Worm (Caenorhabditis elegans) whole organism, L4 larva: ENCODE data around the gene rpt-4.

Experiments used
- F37D6.2 ChIP-seq: sonication (generic microtip); optimal IDR thresholded peaks from 2 replicates; lab custom pipeline; 2016; ENCODE audit warnings: mild to moderate bottlenecking, missing genetic modification characterization, missing compliant biosample characterization
- F44E2.7 ChIP-seq: fragments of 200-800 bp; sonication (Bioruptor generic); IDR thresholded peaks from 2 replicates; pipeline ENCODE4 v2.1.2; 2022; ENCODE audit warnings: missing genetic modification characterization, missing compliant biosample characterization
- F49E8.2 ChIP-seq: sonication (generic microtip); optimal IDR thresholded peaks from 2 replicates; lab custom pipeline; 2016; ENCODE audit warnings: missing compliant biosample characterization, mild to moderate bottlenecking, missing genetic modification characterization, borderline replicate concordance
- T20F7.1 ChIP-seq: fragments of 200-800 bp; sonication (Bioruptor generic); optimal IDR thresholded peaks from 2 replicates; lab custom pipeline; 2018; ENCODE audit warnings: mild to moderate bottlenecking, missing genetic modification characterization, missing compliant biosample characterization
- T26A8.4 ChIP-seq: fragments of 200-800 bp; sonication (Bioruptor generic); IDR thresholded peaks from 2 replicates; pipeline ENCODE4 v1.3.6; 2022; ENCODE audit warnings: missing genetic modification characterization, missing compliant biosample characterization
- Y105C5A.15 ChIP-seq: fragments of 200-800 bp; sonication (Bioruptor generic); IDR thresholded peaks from 2 replicates; pipeline ENCODE4 v1.3.6; 2022; ENCODE audit warnings: missing genetic modification characterization, missing compliant biosample characterization
- Y5F2A.4 ChIP-seq: fragments of 200-800 bp; sonication (Bioruptor generic); optimal IDR thresholded peaks from 2 replicates; lab custom pipeline; 2018; ENCODE audit warnings: mild to moderate bottlenecking, missing genetic modification characterization, missing compliant biosample characterization
- Y75B8A.6 ChIP-seq: fragments of 200-800 bp; sonication (Bioruptor generic); IDR thresholded peaks from 2 replicates; pipeline ENCODE4 v1.3.6; 2022; ENCODE audit warnings: missing genetic modification reagents, missing genetic modification characterization, missing compliant biosample characterization
- aha-1 ChIP-seq: fragments of 150-350 bp; peaks from one replicate; lab custom pipeline; 2014; ENCODE audit warnings: missing biosample characterization, missing genetic modification characterization
- aly-2 ChIP-seq: sonication (generic microtip); optimal IDR thresholded peaks from 2 replicates; lab custom pipeline; 2018; ENCODE audit warnings: missing biosample characterization, missing genetic modification characterization
- ceh-20 ChIP-seq: fragments of 200-800 bp; sonication (Bioruptor generic); IDR thresholded peaks from 2 replicates; pipeline ENCODE4 v1.3.6; 2022; ENCODE audit warnings: missing genetic modification reagents, missing genetic modification characterization, missing compliant biosample characterization
- ceh-28 ChIP-seq: fragments of 150-350 bp; optimal IDR thresholded peaks from 2 replicates; lab custom pipeline; 2014; ENCODE audit warnings: missing biosample characterization, missing genetic modification reagents, missing genetic modification characterization
- ceh-44 ChIP-seq: fragments of 200-800 bp; sonication (Bioruptor generic); IDR thresholded peaks from 2 replicates; pipeline ENCODE4 v1.3.6; 2022; ENCODE audit warnings: missing genetic modification reagents, missing genetic modification characterization, missing compliant biosample characterization
- ceh-82 ChIP-seq: sonication (generic microtip); optimal IDR thresholded peaks from 2 replicates; lab custom pipeline; 2017; ENCODE audit warnings: missing biosample characterization, missing genetic modification characterization
- cey-2 ChIP-seq: sonication (generic microtip); optimal IDR thresholded peaks from 3 replicates; lab custom pipeline; 2017; ENCODE audit warnings: missing genetic modification characterization, mild to moderate bottlenecking, missing compliant biosample characterization, antibody characterized with exemption, borderline replicate concordance; ENCODE audit not compliant: insufficient read depth
- ctbp-1 ChIP-seq: fragments of 200-800 bp; sonication (Bioruptor generic); IDR thresholded peaks from 2 replicates; pipeline ENCODE4 v1.3.6; 2022; ENCODE audit warnings: missing genetic modification reagents, missing genetic modification characterization, missing compliant biosample characterization
- daf-12 ChIP-seq: fragments of 150-350 bp; optimal IDR thresholded peaks from 2 replicates; lab custom pipeline; 2014; ENCODE audit warnings: missing biosample characterization, missing genetic modification reagents, missing genetic modification characterization
- daf-16 ChIP-seq, 3 experiments: sonication (generic microtip); optimal IDR thresholded peaks; 2 replicates each; lab custom pipeline; 2016 to 2017; ENCODE audit warnings: missing genetic modification characterization in 3 of 3, missing genetic modification reagents in 3 of 3, mild to moderate bottlenecking in 2 of 3, missing compliant biosample characterization in 2 of 3, missing biosample characterization in 1 of 3, moderate library complexity in 1 of 3
- dmd-6 ChIP-seq: fragments of 200-800 bp; sonication (Bioruptor generic); IDR thresholded peaks from 2 replicates; pipeline ENCODE4 v1.3.6; 2022; ENCODE audit warnings: missing genetic modification reagents, missing genetic modification characterization, missing compliant biosample characterization
- dpl-1 ChIP-seq: fragments of 150-350 bp; optimal IDR thresholded peaks from 2 replicates; lab custom pipeline; 2014; ENCODE audit warnings: missing biosample characterization, missing genetic modification reagents, missing genetic modification characterization
- dve-1 ChIP-seq: sonication (generic microtip); optimal IDR thresholded peaks from 2 replicates; lab custom pipeline; 2017; ENCODE audit warnings: antibody characterized with exemption, mild to moderate bottlenecking, missing genetic modification characterization, missing compliant biosample characterization; ENCODE audit not compliant: insufficient read depth
- gei-8 ChIP-seq: fragments of 200-800 bp; sonication (Bioruptor generic); optimal IDR thresholded peaks from 2 replicates; lab custom pipeline; 2018; ENCODE audit warnings: mild to moderate bottlenecking, missing genetic modification characterization, missing compliant biosample characterization
- hlh-11 ChIP-seq: fragments of 200-800 bp; sonication (Bioruptor generic); optimal IDR thresholded peaks from 2 replicates; lab custom pipeline; 2018; ENCODE audit warnings: mild to moderate bottlenecking, missing genetic modification characterization, missing compliant biosample characterization
- hmg-1.1 ChIP-seq: fragments of 200-800 bp; sonication (Bioruptor generic); IDR thresholded peaks from 2 replicates; pipeline ENCODE4 v1.3.6; 2022; ENCODE audit warnings: missing genetic modification reagents, missing genetic modification characterization, missing compliant biosample characterization
- lim-7 ChIP-seq: fragments of 200-800 bp; sonication (Bioruptor generic); IDR thresholded peaks from 2 replicates; pipeline ENCODE4 v1.3.6; 2022; ENCODE audit warnings: missing genetic modification characterization, missing compliant biosample characterization
- lin-13 ChIP-seq: fragments of 150-350 bp; optimal IDR thresholded peaks from 2 replicates; lab custom pipeline; 2014; ENCODE audit warnings: missing biosample characterization, missing genetic modification reagents, missing genetic modification characterization
- lin-15B ChIP-seq: fragments of 150-350 bp; sonication (generic microtip); optimal IDR thresholded peaks from 3 replicates; lab custom pipeline; 2014; ENCODE audit warnings: missing biosample characterization, missing genetic modification characterization
- lin-39 ChIP-seq: fragments of 150-350 bp; optimal IDR thresholded peaks from 2 replicates; lab custom pipeline; 2014; ENCODE audit warnings: missing biosample characterization, missing genetic modification reagents, missing genetic modification characterization
- madf-9 ChIP-seq: fragments of 200-800 bp; sonication (Bioruptor generic); conservative IDR thresholded peaks from 2 replicates; pipeline ENCODE4 v1.3.6; 2022; ENCODE audit warnings: missing genetic modification reagents, missing genetic modification characterization, missing compliant biosample characterization
- mdl-1 ChIP-seq, 2 experiments: fragments of 150-350 bp in 1 of 2; sonication (generic microtip) in 1 of 2; optimal IDR thresholded peaks; 2 replicates each; lab custom pipeline; 2014 to 2017; ENCODE audit warnings: missing biosample characterization in 2 of 2, missing genetic modification characterization in 2 of 2
- mep-1 ChIP-seq: fragments of 150-350 bp; sonication (generic microtip); optimal IDR thresholded peaks from 3 replicates; lab custom pipeline; 2014; ENCODE audit warnings: missing biosample characterization, missing genetic modification characterization
- mes-2 ChIP-seq: sonication (generic microtip); optimal IDR thresholded peaks from 2 replicates; lab custom pipeline; 2016; ENCODE audit warnings: missing genotype, mild to moderate bottlenecking, missing genetic modification characterization, missing compliant biosample characterization; ENCODE audit not compliant: poor library complexity, severe bottlenecking
- mxl-2 ChIP-seq: fragments of 200-800 bp; sonication (Bioruptor generic); conservative IDR thresholded peaks from 2 replicates; pipeline ENCODE4 v1.3.6; 2022; ENCODE audit warnings: missing genetic modification reagents, missing genetic modification characterization, missing compliant biosample characterization
- mxl-3 ChIP-seq: fragments of 200-800 bp; sonication (Bioruptor generic); optimal IDR thresholded peaks from 2 replicates; lab custom pipeline; 2018; ENCODE audit warnings: mild to moderate bottlenecking, missing genetic modification characterization, missing compliant biosample characterization
- nhr-11 ChIP-seq: fragments of 150-350 bp; optimal IDR thresholded peaks from 2 replicates; lab custom pipeline; 2014; ENCODE audit warnings: missing biosample characterization, missing genetic modification characterization
- nhr-111 ChIP-seq: fragments of 200-800 bp; sonication (Bioruptor generic); optimal IDR thresholded peaks from 2 replicates; lab custom pipeline; 2018; ENCODE audit warnings: mild to moderate bottlenecking, missing genetic modification characterization, missing compliant biosample characterization
- nhr-25 ChIP-seq: sonication (generic microtip); optimal IDR thresholded peaks from 2 replicates; lab custom pipeline; 2017; ENCODE audit warnings: missing genetic modification characterization, mild to moderate bottlenecking, missing compliant biosample characterization, antibody characterized with exemption, moderate library complexity, borderline replicate concordance; ENCODE audit not compliant: insufficient read depth
- nhr-77 ChIP-seq: fragments of 150-350 bp; optimal IDR thresholded peaks from 2 replicates; lab custom pipeline; 2014; ENCODE audit warnings: missing biosample characterization, missing genetic modification characterization
- pha-4 ChIP-seq, 2 experiments: fragments of 150-350 bp in 1 of 2; fragments of 200-800 bp in 1 of 2; sonication (Bioruptor generic) in 1 of 2; IDR thresholded peaks in 1 of 2; optimal IDR thresholded peaks in 1 of 2; 2 replicates each; pipeline versions ENCODE4 v1.3.6 to Lab custom; 2014 to 2022; ENCODE audit warnings: missing genetic modification characterization in 2 of 2, missing genetic modification reagents in 2 of 2, missing biosample characterization in 1 of 2, missing compliant biosample characterization in 1 of 2
- saeg-2 ChIP-seq: fragments of 200-800 bp; sonication (Bioruptor generic); IDR thresholded peaks from 2 replicates; pipeline ENCODE4 v1.3.6; 2022; ENCODE audit warnings: missing genetic modification reagents, missing genetic modification characterization, missing compliant biosample characterization
- set-16 ChIP-seq: fragments of 200-800 bp; sonication (Bioruptor generic); IDR thresholded peaks from 2 replicates; pipeline ENCODE4 v1.3.6; 2022; ENCODE audit warnings: missing genetic modification reagents, missing genetic modification characterization, missing compliant biosample characterization
- skn-1 ChIP-seq: fragments of 150-350 bp; optimal IDR thresholded peaks from 2 replicates; lab custom pipeline; 2014; ENCODE audit warnings: missing biosample characterization, missing genetic modification characterization
- snpc-4 ChIP-seq: fragments of 150-350 bp; optimal IDR thresholded peaks from 2 replicates; lab custom pipeline; 2014; ENCODE audit warnings: missing biosample characterization, missing genetic modification characterization
- unc-39 ChIP-seq: sonication (generic microtip); optimal IDR thresholded peaks from 2 replicates; lab custom pipeline; 2017; ENCODE audit warnings: missing biosample characterization, missing genetic modification characterization
- unc-62 ChIP-seq, 3 experiments: fragments of 150-350 bp in 1 of 3; sonication (generic microtip); optimal IDR thresholded peaks in 2 of 3; peaks in 1 of 3; 1 replicate in 1 of 3; 2 replicates in 2 of 3; lab custom pipeline; 2014 to 2017; ENCODE audit warnings: missing biosample characterization in 3 of 3, missing genetic modification characterization in 3 of 3, missing genetic modification reagents in 3 of 3, missing genotype in 1 of 3
- zag-1 ChIP-seq: fragments of 150-350 bp; optimal IDR thresholded peaks from 2 replicates; lab custom pipeline; 2014; ENCODE audit warnings: missing biosample characterization, missing genetic modification characterization
- zfp-3 ChIP-seq: fragments of 200-800 bp; sonication (Bioruptor generic); conservative IDR thresholded peaks from 2 replicates; pipeline ENCODE4 v1.3.6; 2022; ENCODE audit warnings: missing genetic modification reagents, missing genetic modification characterization, missing compliant biosample characterization
- ztf-11 ChIP-seq: fragments of 150-350 bp; optimal IDR thresholded peaks from 2 replicates; lab custom pipeline; 2014; ENCODE audit warnings: missing biosample characterization, missing genetic modification characterization
- ztf-7 ChIP-seq: fragments of 150-350 bp; optimal IDR thresholded peaks from 2 replicates; lab custom pipeline; 2014; ENCODE audit warnings: missing biosample characterization, missing genetic modification characterization

Gene rpt-4

DNA sequence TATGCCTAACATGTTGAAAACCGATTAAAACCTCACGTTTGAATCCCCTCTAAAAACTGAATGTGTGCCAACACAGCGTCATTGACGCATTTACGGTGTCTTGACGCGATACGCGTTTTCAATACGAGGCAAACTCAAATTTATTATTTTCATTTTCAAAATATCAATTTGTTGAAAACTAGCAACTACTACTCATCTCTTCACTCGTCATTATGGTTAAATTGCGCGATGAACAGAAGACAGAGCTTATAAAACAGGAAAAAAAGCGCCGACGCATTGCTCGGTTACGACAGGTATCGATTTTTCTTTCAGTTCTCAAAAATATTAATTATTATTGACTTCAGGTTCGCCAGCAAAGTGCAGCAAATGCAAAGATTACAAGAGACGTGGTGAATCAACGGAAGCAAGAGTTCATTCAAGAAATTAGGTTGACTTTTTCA lies 21.4 kb downstream of the rpt-4 start, which contains the start of gene enee-1 (continued):
- TF ChIP-seq ceh-82 (tag; lab: Kevin White, UChicago) (no peak), ceh-28 (tag; lab: Kevin White, UChicago) (peak; percentile 3), ztf-11 (tag; lab: Kevin White, UChicago) (no peak), nhr-77 (tag; lab: Kevin White, UChicago) (peak; percentile 56), lin-15B (no peak), aly-2 (tag; lab: Kevin White, UChicago) (no peak), mxl-3 (GFP tag; lab: Kevin White, UChicago) (peak; percentile 29), hlh-11 (tag; lab: Kevin White, UChicago) (peak; percentile 65), saeg-2 (GFP tag; lab: Robert Waterston, UW) (0 out of 2 replicates have a peak, but pooled peaks have one; percentile 51), hmg-1.1 (GFP tag; lab: Robert Waterston, UW) (peak; percentile 75), daf-16 (GFP tag; optimal IDR thresholded peaks at IDR 0.05; lab: Kevin White, UChicago) (no peak), daf-16 (tag; optimal IDR thresholded peaks at IDR 0.05; lab: Kevin White, UChicago) (peak; percentile 36), ceh-44 (GFP tag; lab: Robert Waterston, UW) (no peak), ctbp-1 (GFP tag; lab: Robert Waterston, UW) (peak; percentile 39; the same call in 1 of the 2 replicates), nhr-25 (peak; percentile 28), zfp-3 (GFP tag; lab: Robert Waterston, UW) (no peak), skn-1 (no peak), Y75B8A.6 (GFP tag; lab: Robert Waterston, UW) (no peak), set-16 (no peak), mxl-2 (GFP tag; lab: Robert Waterston, UW) (no peak), lin-13 (GFP tag; lab: Kevin White, UChicago) (peak; percentile 61), pha-4 (GFP tag; IDR thresholded peaks at IDR 0.05; lab: Robert Waterston, UW) (peak; percentile 26; the same call in 1 of the 2 replicates), pha-4 (tag; optimal IDR thresholded peaks at IDR 0.05; lab: Kevin White, UChicago) (peak; percentile 59), F44E2.7 (GFP tag; lab: Robert Waterston, UW) (no peak), aha-1 (peak; percentile 95), snpc-4 (tag; lab: Kevin White, UChicago) (no peak), madf-9 (GFP tag; lab: Robert Waterston, UW) (peak; percentile 31; the same call in 1 of the 2 replicates), gei-8 (GFP tag; lab: Kevin White, UChicago) (no peak), ztf-7 (tag; lab: Kevin White, UChicago) (peak; percentile 65), cey-2 (tag; lab: Kevin White, UChicago) (no peak), mes-2 (tag; lab: Kevin White, UChicago) (peak; percentile 90), mdl-1 (tag; optimal IDR thresholded peaks at IDR 0.05; lab: Kevin White, UChicago) (peak in 1 of 2 experiments; percentile 18), daf-12 (tag; lab: Kevin White, UChicago) (no peak), dpl-1 (GFP tag; lab: Kevin White, UChicago) (peak; percentile 96), dve-1 (tag; lab: Kevin White, UChicago) (peak; percentile 92), lin-39 (no peak), unc-62 (GFP tag; optimal IDR thresholded peaks at IDR 0.05 in 1 of 2; lab: Kevin White, UChicago) (peak in 1 of 2 experiments; percentile 92), unc-62 (tag; optimal IDR thresholded peaks at IDR 0.05; lab: Kevin White, UChicago) (no peak), Y5F2A.4 (GFP tag; lab: Kevin White, UChicago) (peak; percentile 25), lim-7 (GFP tag; lab: Robert Waterston, UW) (no peak), ceh-20 (GFP tag; lab: Robert Waterston, UW) (no peak), dmd-6 (GFP tag; lab: Robert Waterston, UW) (peak; percentile 64), F37D6.2 (tag; lab: Kevin White, UChicago) (peak; percentile 15), T20F7.1 (GFP tag; lab: Kevin White, UChicago) (peak; percentile 84), T26A8.4 (peak; percentile 94), nhr-11 (tag; lab: Kevin White, UChicago) (peak; percentile 75), nhr-111 (GFP tag; lab: Kevin White, UChicago) (no peak), unc-39 (tag; lab: Kevin White, UChicago) (no peak), F49E8.2 (tag; lab: Kevin White, UChicago) (no peak), zag-1 (tag; lab: Kevin White, UChicago) (no peak), Y105C5A.15 (GFP tag; lab: Robert Waterston, UW) (no peak), mep-1 (peak; percentile 87)
